Worm (Caenorhabditis elegans): ENCODE data around the gene F28B12.6.
A peak's percentile ranks its signal among the peaks of the same experiment; 100 is the strongest.

Gene F28B12.6

ce11 chrII:5966637-5967036 lies 26.0 kb downstream of the F28B12.6 start (continued):
- no peak for TF ChIP-seq aha-1 (tag; optimal IDR thresholded peaks at IDR 0.05)
- TF ChIP-seq F16B12.6 (tag; optimal IDR thresholded peaks at IDR 0.05): no peak
- TF ChIP-seq unc-98 (GFP tag; IDR thresholded peaks at IDR 0.05): no peak
- no peak for TF ChIP-seq nhr-90 (tag; optimal IDR thresholded peaks at IDR 0.05; ENCODE audit: poor library complexity)
- TF ChIP-seq ceh-88 (GFP tag; IDR thresholded peaks at IDR 0.05): no peak
- no peak for TF ChIP-seq elt-3 (tag; optimal IDR thresholded peaks at IDR 0.05)
- no peak for TF ChIP-seq dpl-1 (GFP tag; optimal IDR thresholded peaks at IDR 0.05)
- peak; percentile 30 for TF ChIP-seq swsn-7 (tag; optimal IDR thresholded peaks at IDR 0.05)
- no peak for TF ChIP-seq ceh-90 (tag; optimal IDR thresholded peaks at IDR 0.05)
- TF ChIP-seq tlp-1 (tag; optimal IDR thresholded peaks at IDR 0.05): no peak
- TF ChIP-seq unc-62 (GFP tag; optimal IDR thresholded peaks at IDR 0.05): no peak
- peak; percentile 73 for TF ChIP-seq lin-14 (GFP tag; optimal IDR thresholded peaks at IDR 0.05)
- TF ChIP-seq nhr-20 (tag; optimal IDR thresholded peaks at IDR 0.05): no peak
- peak; percentile 23 to 73 (median 51) for TF ChIP-seq ceh-82 (tag; optimal IDR thresholded peaks at IDR 0.05)
- no peak for TF ChIP-seq ceh-8 (GFP tag; optimal IDR thresholded peaks at IDR 0.05)
- no peak for TF ChIP-seq fos-1 (tag; optimal IDR thresholded peaks at IDR 0.05)
- no peak for TF ChIP-seq jun-1 (tag; optimal IDR thresholded peaks at IDR 0.05)
- no peak for TF ChIP-seq sup-37 (GFP tag; optimal IDR thresholded peaks at IDR 0.05)
- no peak for TF ChIP-seq C34B4.2 (tag; optimal IDR thresholded peaks at IDR 0.05)
- TF ChIP-seq efl-1 (optimal IDR thresholded peaks at IDR 0.05): peak; percentile 20 to 53
- TF ChIP-seq efl-1 (GFP tag; optimal IDR thresholded peaks at IDR 0.05 in 1 of 2): peak in 1 of 2 experiments; percentile 80
- no peak for TF ChIP-seq ceh-63 (GFP tag; optimal IDR thresholded peaks at IDR 0.05)
- TF ChIP-seq xbp-1 (tag; optimal IDR thresholded peaks at IDR 0.05): no peak
- peak; percentile 48 for TF ChIP-seq unc-86 (tag; optimal IDR thresholded peaks at IDR 0.05)
- peak; percentile 35 for TF ChIP-seq tbx-2 (tag; optimal IDR thresholded peaks at IDR 0.05)
- peak; percentile 57 for TF ChIP-seq isw-1 (GFP tag; IDR thresholded peaks at IDR 0.05)
- no peak for TF ChIP-seq fkh-4 (tag; optimal IDR thresholded peaks at IDR 0.05; ENCODE audit: borderline replicate concordance)
- no peak for TF ChIP-seq nhr-19 (GFP tag; conservative IDR thresholded peaks at IDR 0.05)
- TF ChIP-seq vab-15 (tag; optimal IDR thresholded peaks at IDR 0.05): no peak
- peak in 1 of 2 experiments; percentile 37 for TF ChIP-seq lsy-2 (tag; optimal IDR thresholded peaks at IDR 0.05)
- TF ChIP-seq ama-1 (optimal IDR thresholded peaks at IDR 0.05): no peak
- no peak for TF ChIP-seq elt-2 (tag; optimal IDR thresholded peaks at IDR 0.05)

- TF ChIP-seq sox-4 (tag; optimal IDR thresholded peaks at IDR 0.05): no peak
- no peak for TF ChIP-seq aha-1 (tag; optimal IDR thresholded peaks at IDR 0.05)
- TF ChIP-seq ets-5 (GFP tag; IDR thresholded peaks at IDR 0.05): no peak
- no peak for TF ChIP-seq nhr-47 (tag; optimal IDR thresholded peaks at IDR 0.05)
- TF ChIP-seq unc-98 (GFP tag; IDR thresholded peaks at IDR 0.05): no peak
Measured at ce11 chrII:5968037-5968436, 27.4 kb downstream of the F28B12.6 start, which contains the start of gene B0034.1. Gene B0034.1, plus strand, starts transcription at chrII:5968337.

- TF ChIP-seq lin-14 (GFP tag; optimal IDR thresholded peaks at IDR 0.05) (peak; percentile 14), isw-1 (GFP tag; IDR thresholded peaks at IDR 0.05) (no peak)
Measured at ce11 chrII:5969303-5969702, 28.6 kb downstream of the F28B12.6 start, which contains the start of gene B0034.4. Gene B0034.4, minus strand, starts transcription at chrII:5969531.

- TF ChIP-seq ceh-90 (tag; optimal IDR thresholded peaks at IDR 0.05) (no peak), blmp-1 (tag; optimal IDR thresholded peaks at IDR 0.05) (no peak), nhr-84 (tag; optimal IDR thresholded peaks at IDR 0.05) (no peak), nhr-71 (tag; optimal IDR thresholded peaks at IDR 0.05) (no peak), fkh-10 (GFP tag; optimal IDR thresholded peaks at IDR 0.05) (no peak), fos-1 (tag; optimal IDR thresholded peaks at IDR 0.05) (no peak), snu-23 (GFP tag; optimal IDR thresholded peaks at IDR 0.05) (no peak), zip-4 (GFP tag; optimal IDR thresholded peaks at IDR 0.05) (no peak), tbx-2 (tag; optimal IDR thresholded peaks at IDR 0.05) (no peak), dsc-1 (tag; optimal IDR thresholded peaks at IDR 0.05) (no peak), ces-1 (GFP tag; optimal IDR thresholded peaks at IDR 0.05) (no peak), fkh-4 (tag; optimal IDR thresholded peaks at IDR 0.05; ENCODE audit: borderline replicate concordance) (no peak), unc-30 (tag; optimal IDR thresholded peaks at IDR 0.05) (no peak)
Measured at ce11 chrII:5974878-5975277, 34.2 kb downstream of the F28B12.6 start, which contains the start of gene B0034.5. Gene B0034.5, minus strand, starts transcription at chrII:5974978.
